Worm (Caenorhabditis elegans) whole organism, dauer: ENCODE measurements around the gene C39E9.8.

Experiments
- unc-62 ChIP-seq: sonication (generic microtip); optimal IDR thresholded peaks from 2 replicates; lab custom pipeline; 2017; ENCODE audit warnings: missing biosample characterization, missing genetic modification reagents, missing genetic modification characterization

The C39E9.8 gene

DNA sequence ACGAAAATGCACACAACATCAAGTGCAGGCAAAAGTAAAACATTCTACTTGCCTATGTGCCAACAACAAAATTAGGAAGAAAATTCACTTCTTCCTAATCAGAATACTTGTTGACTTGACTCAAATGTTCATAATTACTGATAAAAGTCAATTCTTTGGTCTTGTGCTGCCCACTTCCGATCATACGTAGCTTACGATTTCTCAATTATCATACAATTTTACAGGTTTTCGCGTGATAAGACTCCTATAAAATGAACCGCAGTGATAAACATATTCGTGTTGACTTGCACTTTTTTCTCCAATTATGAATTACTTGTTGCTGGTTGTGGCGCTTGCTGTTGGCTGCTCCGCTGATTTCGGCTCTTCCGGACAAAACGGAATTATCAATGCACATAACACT lies 21.8 kb upstream of the C39E9.8 start, which contains the start of gene scl-2:
Gene scl-2, plus strand, starts transcription at position 293 of the 400 bp plus-strand sequence.
- no peak for TF ChIP-seq unc-62 (GFP tag; lab: Kevin White, UChicago)

DNA sequence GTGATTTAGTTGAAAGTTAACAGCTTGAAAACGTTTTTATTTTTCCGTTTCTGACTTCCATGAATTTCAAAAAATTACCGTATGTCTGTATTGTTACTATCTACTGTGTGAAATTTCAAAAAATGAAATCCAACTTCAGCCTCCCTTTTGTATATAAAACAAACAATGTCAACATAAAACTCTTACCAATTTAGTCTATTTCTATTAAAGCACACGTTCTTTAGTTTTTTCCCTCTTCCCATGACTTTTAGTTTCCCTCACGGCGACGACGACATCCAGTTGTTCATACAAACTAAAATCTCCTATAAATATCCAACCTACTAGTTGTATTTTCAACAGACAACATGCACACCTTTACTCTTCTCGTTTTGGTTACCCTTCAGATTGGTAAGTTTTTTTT lies 20.0 kb upstream of the C39E9.8 start, which contains the start of gene scl-3:
Gene scl-3, plus strand, starts transcription at position 301 of the 400 bp plus-strand sequence.
- TF ChIP-seq unc-62 (GFP tag; lab: Kevin White, UChicago), result no peak

DNA sequence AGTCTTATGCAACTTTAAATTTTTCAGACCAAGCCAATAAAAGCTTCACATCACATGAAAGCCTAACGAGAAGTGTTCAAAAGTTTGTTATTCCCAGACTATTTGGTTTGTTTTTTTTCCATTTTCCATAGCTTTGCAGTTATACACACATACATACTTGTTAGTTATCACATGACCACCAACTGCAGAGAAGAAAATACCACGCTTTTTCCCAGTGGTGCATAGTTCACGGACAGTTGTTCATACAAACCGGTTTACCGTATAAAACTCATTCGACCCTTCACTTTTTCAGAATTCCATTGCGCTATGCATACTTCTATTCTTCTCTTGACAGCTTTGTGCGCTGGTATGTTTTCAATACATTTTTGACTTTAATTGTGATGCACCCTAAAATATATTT lies 15.5 kb upstream of the C39E9.8 start, which contains the start of gene scl-5:
Gene scl-5, plus strand, starts transcription at position 301 of the 400 bp plus-strand sequence.
- no peak for TF ChIP-seq unc-62 (GFP tag; lab: Kevin White, UChicago)

DNA sequence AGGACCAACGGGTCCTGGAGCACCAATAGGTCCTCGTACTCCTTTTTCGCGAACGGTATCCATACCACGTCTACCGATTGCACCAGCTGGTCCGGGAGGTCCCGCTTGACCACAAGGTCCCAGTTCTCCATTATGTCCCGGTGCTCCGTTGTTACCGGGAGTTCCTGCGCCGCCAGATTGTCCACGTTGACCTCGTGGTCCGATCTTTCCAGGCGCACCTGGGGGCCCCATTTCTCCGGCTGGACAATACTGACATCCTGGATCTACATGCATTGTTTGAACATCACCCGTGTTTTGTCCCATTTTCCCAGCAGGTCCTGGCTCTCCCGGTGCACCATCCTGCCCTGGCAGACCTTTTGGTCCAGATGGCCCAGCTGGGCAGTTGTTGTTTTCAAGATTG lies 13.2 kb upstream of the C39E9.8 start:
- TF ChIP-seq unc-62 (GFP tag; lab: Kevin White, UChicago), result no peak

DNA sequence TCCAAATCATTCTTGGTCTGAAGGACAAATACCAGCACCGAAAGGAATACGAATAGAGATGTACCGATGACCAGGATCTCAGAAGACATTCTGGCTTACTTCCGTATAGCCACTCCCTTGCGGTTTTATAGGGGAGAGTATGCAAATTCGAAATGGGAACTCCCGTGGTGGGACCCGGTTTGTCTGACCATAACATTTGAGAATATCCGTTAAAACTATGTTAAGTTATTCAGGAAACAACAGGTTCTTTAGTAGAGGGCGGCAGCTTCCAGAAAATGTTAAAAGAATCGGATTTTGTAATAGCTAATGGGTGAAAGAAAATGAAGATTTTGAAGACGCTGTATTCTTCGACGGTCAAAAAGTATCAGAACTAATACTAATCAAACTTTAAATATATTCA lies 12.0 kb upstream of the C39E9.8 start, which contains the start of gene col-131:
Gene col-131, minus strand, starts transcription at position 101 of the 400 bp plus-strand sequence.
- TF ChIP-seq unc-62 (GFP tag; lab: Kevin White, UChicago), result no peak

ce11 chrIV:13068451-13068850 lies 10.8 kb upstream of the C39E9.8 start, which contains the start of gene scl-6:
Gene scl-6 (plus strand): TSS chrIV:13068751.
- TF ChIP-seq unc-62 (GFP tag; lab: Kevin White, UChicago), result no peak

DNA sequence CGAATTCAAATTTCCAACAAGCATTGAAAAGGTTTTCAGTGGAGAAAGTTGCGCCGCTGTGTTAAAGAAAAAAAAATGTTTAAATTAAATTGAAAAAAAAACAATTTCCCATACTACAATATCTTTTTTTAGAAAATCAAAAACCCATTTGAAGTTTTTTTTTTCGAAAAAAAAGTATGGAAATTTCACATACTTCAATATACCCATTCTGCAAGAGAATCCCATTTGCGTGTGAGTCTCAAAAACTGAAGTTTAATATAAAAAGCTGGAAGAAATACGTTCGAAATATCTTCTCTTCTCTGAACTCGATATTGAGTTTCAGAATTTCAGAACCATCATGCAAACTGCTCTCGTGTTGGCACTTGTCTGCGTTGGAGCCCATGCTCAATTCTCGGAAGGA lies 9.1 kb upstream of the C39E9.8 start, which contains the start of gene scl-7:
Gene scl-7, plus strand, starts transcription at position 301 of the 400 bp plus-strand sequence.
- no peak for TF ChIP-seq unc-62 (GFP tag; lab: Kevin White, UChicago)

DNA sequence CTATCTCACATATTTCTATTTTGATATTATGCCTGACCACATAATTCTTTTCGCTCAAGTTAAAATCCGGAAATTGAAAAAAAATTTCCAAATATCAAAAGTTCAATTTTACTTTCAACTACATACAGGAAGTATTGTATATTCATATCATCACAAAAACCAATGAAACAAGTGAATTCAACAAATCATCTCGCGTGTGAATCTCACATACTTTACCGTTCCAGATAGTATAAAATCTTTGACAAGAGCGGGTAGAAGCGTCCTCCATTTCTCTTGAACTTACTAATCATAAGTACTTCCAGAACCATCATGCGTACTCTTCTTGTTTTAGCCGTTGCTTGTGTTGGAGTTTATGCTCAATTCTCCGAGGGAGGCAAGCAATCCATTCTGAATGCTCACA lies 7.8 kb upstream of the C39E9.8 start, which contains the start of gene scl-8:
Gene scl-8, plus strand, starts transcription at position 301 of the 400 bp plus-strand sequence.
- TF ChIP-seq unc-62 (GFP tag; lab: Kevin White, UChicago), result no peak

DNA sequence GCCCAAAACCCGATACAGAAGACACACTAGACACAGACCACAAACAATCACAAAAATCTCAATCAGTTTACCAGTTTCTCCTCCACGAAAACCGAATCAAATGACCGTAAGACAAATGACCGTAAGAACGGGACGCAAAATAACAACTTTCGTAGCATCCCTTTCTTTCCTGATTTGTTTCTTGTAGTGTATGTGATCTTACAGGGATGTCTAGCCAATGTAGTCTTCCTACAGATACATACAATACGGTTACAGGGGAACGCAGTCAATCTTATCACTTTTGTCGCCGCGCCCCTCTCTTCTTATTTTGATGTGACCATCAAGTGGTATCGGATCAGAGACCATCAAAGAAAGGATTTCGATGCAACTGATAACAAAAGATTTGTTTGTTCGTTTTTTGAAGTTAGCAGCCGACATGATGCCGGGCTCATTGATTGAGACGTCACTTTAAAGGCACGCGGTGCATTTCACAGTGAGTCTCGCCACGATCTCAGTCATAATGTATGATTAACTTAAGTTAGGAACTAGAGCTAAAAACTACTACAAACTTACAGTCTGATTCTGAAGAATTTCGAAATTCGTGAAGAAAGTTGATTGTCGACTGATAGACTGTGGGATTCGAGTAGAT lies 3.5 kb upstream of the C39E9.8 start:
- no peak for TF ChIP-seq unc-62 (GFP tag; lab: Kevin White, UChicago)

DNA sequence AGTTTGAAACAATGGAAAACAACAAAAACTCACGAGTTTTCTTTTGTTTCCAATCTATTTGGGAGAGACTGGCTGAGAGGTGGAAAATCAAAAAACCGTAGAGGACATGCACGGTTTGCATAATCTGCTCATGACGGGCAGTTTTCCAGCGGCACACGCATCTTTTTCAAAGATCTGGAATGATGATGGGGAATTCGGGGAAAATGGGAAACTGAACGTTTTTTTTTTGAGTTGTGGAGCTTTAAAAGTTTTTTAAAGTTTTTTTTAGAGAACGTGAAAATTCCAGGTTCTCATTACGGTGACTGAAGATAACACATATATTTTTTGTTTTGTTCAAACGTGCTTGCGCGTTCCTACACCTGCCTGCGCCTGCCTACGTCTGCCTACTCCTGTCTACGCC lies 2.6 kb upstream of the C39E9.8 start, which contains the start of gene C39E9.7:
Gene C39E9.7, minus strand, starts transcription at position 101 of the 400 bp plus-strand sequence.
- TF ChIP-seq unc-62 (GFP tag; lab: Kevin White, UChicago), result no peak

DNA sequence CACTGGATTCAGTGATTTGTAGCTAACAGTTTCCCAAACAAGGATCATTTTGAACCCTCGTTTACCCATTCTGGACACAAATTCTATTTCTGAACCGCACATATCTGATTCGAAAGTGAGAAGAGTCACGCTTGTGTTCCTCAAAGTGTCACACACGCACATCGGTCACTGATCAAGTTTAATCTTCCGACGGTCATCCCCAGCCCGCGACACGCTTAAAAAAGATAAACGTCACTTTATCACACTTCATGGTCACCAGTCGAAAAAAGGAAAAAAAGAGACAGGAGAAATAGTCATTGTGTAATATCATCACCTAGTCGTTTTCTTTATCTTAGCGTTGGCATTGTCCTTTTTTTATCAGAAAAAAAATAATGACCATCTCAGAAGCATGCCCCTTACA lies 1.6 kb upstream of the C39E9.8 start:
- no peak for TF ChIP-seq unc-62 (GFP tag; lab: Kevin White, UChicago)

ce11 chrIV:13078342-13078741 lies 904 bp upstream of the C39E9.8 start:
- TF ChIP-seq unc-62 (GFP tag; lab: Kevin White, UChicago), result no peak

DNA sequence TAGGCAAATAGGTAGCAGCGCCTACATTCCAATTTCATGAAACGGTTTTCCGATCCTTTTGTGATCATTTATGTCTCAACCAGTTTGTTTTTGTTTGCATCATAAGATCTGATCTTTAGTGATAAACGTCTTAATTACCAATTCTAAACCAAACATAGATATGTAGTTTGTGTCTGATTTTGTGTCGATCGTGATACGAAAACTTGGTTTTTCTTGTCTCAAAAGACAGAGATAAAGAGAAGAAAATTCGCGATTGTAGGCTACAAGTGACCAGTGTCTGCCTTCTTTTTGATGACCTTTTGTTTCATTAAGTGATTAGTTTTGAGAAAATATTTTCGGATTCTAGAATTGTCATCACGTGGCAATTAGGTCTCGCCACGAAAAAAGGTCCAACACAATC lies 939 bp downstream of the C39E9.8 start:
- TF ChIP-seq unc-62 (GFP tag; lab: Kevin White, UChicago), result no peak

- no peak for TF ChIP-seq unc-62 (GFP tag; lab: Kevin White, UChicago)
These were observed 1.6 kb downstream of the C39E9.8 start for ce11 chrIV:13080861-13081260.

DNA sequence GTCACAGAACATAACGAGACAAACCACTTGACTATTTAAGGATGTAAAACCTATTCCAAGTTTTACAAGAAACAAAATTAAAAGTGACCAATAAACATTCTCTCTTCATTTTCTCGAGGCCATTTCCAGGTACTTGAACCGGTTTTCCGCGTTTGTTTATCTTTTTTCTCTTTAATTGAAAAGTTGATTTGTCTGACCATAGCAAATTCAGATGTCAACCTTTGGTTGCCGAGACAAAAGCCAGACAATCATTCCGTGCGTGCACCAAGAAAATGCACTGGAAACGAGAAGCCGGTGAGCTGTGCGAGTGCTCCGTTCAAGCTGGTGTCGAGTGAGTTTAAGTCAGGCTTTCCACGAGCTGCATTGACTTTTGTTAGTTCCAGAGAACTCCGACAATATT lies 2.9 kb downstream of the C39E9.8 start:
- TF ChIP-seq unc-62 (GFP tag; lab: Kevin White, UChicago), result no peak

DNA sequence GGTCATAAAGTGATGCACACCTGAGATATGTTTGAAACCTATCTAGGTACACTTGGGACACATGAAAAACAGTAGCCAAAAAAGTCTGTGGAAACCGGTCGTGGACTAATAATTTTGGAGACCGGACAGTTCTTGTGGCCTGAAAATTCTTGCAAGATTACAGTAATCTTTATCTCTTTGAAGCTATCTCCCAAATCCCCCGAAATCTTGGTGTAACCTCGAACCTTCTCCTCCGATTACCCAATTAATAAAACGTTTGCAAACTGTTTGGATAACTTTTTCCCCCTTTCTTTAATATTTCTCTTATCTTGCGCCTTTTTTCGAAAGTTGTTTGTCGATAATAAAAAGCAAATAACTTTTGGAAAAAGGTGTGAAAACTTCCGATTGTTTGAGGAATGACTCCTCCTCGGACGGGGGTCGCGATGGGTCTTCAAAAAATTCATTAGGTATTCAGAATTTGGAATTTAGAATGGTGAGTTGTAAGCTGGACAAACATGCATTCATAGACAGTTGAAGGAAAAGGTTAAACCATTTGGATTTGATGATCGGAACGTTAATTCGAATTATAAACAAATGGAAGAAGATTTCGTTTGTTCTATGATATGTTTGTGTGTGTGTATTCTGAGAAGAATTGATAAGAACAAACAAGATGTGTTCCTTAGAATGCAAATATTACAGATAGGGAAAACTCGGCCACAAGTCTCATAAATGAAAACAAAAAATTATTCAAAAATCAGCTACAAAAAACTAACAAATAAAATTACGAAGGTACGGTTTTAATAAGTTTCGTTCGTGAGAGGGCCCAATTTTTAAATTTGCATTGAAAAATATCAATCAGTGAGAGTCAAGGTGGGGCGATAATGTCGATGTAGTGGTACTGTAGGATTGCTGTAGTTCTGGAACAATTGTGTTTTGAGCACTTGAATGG lies 3.9 kb downstream of the C39E9.8 start:
- TF ChIP-seq unc-62 (GFP tag; lab: Kevin White, UChicago), result no peak
